Worm (Caenorhabditis elegans) whole organism, L4 larva: Measurements from ENCODE around the gene K02F6.7.

Experiments used
- aha-1 ChIP-seq: fragments of 150-350 bp; peaks from one replicate; lab custom pipeline; 2014; ENCODE audit warnings: missing biosample characterization, missing genetic modification characterization
- aly-2 ChIP-seq: sonication (generic microtip); optimal IDR thresholded peaks from 2 replicates; lab custom pipeline; 2018; ENCODE audit warnings: missing biosample characterization, missing genetic modification characterization
- ceh-32 ChIP-seq: sonication (generic microtip); optimal IDR thresholded peaks from 2 replicates; lab custom pipeline; 2016; ENCODE audit warnings: mild to moderate bottlenecking, missing genetic modification characterization, missing compliant biosample characterization; ENCODE audit not compliant: poor library complexity
- ceh-82 ChIP-seq: sonication (generic microtip); optimal IDR thresholded peaks from 2 replicates; lab custom pipeline; 2017; ENCODE audit warnings: missing biosample characterization, missing genetic modification characterization
- ces-1 ChIP-seq: fragments of 150-350 bp; sonication (generic microtip); optimal IDR thresholded peaks from 4 replicates; lab custom pipeline; 2014; ENCODE audit warnings: missing biosample characterization, missing genetic modification reagents, missing genetic modification characterization
- dpl-1 ChIP-seq: fragments of 150-350 bp; optimal IDR thresholded peaks from 2 replicates; lab custom pipeline; 2014; ENCODE audit warnings: missing biosample characterization, missing genetic modification reagents, missing genetic modification characterization
- fos-1 ChIP-seq: fragments of 150-350 bp; optimal IDR thresholded peaks from 2 replicates; lab custom pipeline; 2014; ENCODE audit warnings: missing biosample characterization, missing genetic modification characterization
- gei-8 ChIP-seq: fragments of 200-800 bp; sonication (Bioruptor generic); optimal IDR thresholded peaks from 2 replicates; lab custom pipeline; 2018; ENCODE audit warnings: mild to moderate bottlenecking, missing genetic modification characterization, missing compliant biosample characterization
- jun-1 ChIP-seq: fragments of 150-350 bp; optimal IDR thresholded peaks from 2 replicates; lab custom pipeline; 2014; ENCODE audit warnings: missing biosample characterization, missing genetic modification reagents, missing genetic modification characterization
- lin-39 ChIP-seq: fragments of 150-350 bp; optimal IDR thresholded peaks from 2 replicates; lab custom pipeline; 2014; ENCODE audit warnings: missing biosample characterization, missing genetic modification reagents, missing genetic modification characterization
- mdl-1 ChIP-seq, 2 experiments: fragments of 150-350 bp in 1 of 2; sonication (generic microtip) in 1 of 2; optimal IDR thresholded peaks; 2 replicates each; lab custom pipeline; 2014 to 2017; ENCODE audit warnings: missing biosample characterization in 2 of 2, missing genetic modification characterization in 2 of 2
- nhr-25 ChIP-seq: sonication (generic microtip); optimal IDR thresholded peaks from 2 replicates; lab custom pipeline; 2017; ENCODE audit warnings: missing genetic modification characterization, mild to moderate bottlenecking, missing compliant biosample characterization, antibody characterized with exemption, moderate library complexity, borderline replicate concordance; ENCODE audit not compliant: insufficient read depth

- TF ChIP-seq nhr-25 (tag; lab: Kevin White, UChicago) (no peak), aha-1 (no peak), mdl-1 (tag; optimal IDR thresholded peaks at IDR 0.05; lab: Kevin White, UChicago) (no peak), lin-39 (tag; lab: Kevin White, UChicago) (no peak), dpl-1 (GFP tag; lab: Kevin White, UChicago) (no peak), ces-1 (GFP tag; lab: Kevin White, UChicago) (no peak), fos-1 (tag; lab: Kevin White, UChicago) (no peak), aly-2 (tag; lab: Kevin White, UChicago) (no peak), ceh-82 (no peak), jun-1 (tag; lab: Kevin White, UChicago) (no peak), gei-8 (no peak), ceh-32 (tag; lab: Kevin White, UChicago) (no peak)
Observed at ce11 chrII:2545925-2546324, 8.3 kb upstream of the K02F6.7 start, which contains the start of gene K02F6.3.
